Worm (Caenorhabditis elegans): Measurements from ENCODE around the gene col-149.

Gene col-149

ce11 chrV:10247673-10248239, 44.9 kb downstream of the col-149 start:
- TF ChIP-seq nhr-42 (GFP tag; IDR thresholded peaks at IDR 0.05) = no peak
- TF ChIP-seq hlh-30 (tag; optimal IDR thresholded peaks at IDR 0.05; ENCODE audit: insufficient read depth) = peak; percentile 51
- no peak for TF ChIP-seq cey-2 (tag; optimal IDR thresholded peaks at IDR 0.05; ENCODE audit: borderline replicate concordance, insufficient read depth)
- no peak for TF ChIP-seq php-3 (GFP tag; IDR thresholded peaks at IDR 0.05)
- no peak for TF ChIP-seq Y75B8A.6 (GFP tag; IDR thresholded peaks at IDR 0.05)
- TF ChIP-seq nhr-111 (GFP tag; optimal IDR thresholded peaks at IDR 0.05) = no peak
- TF ChIP-seq T20F7.1 (GFP tag; optimal IDR thresholded peaks at IDR 0.05) = no peak
- no peak for TF ChIP-seq mep-1 (tag; optimal IDR thresholded peaks at IDR 0.05)
- peak; percentile 6 for TF ChIP-seq dve-1 (tag; optimal IDR thresholded peaks at IDR 0.05; ENCODE audit: insufficient read depth)
- TF ChIP-seq lin-15B (tag; optimal IDR thresholded peaks at IDR 0.05) = no peak
- no peak for TF ChIP-seq aly-2 (tag; optimal IDR thresholded peaks at IDR 0.05)
- TF ChIP-seq lsy-2 (tag; optimal IDR thresholded peaks at IDR 0.05) = peak in 1 of 2 experiments; percentile 25
- TF ChIP-seq T26A8.4 (GFP tag; IDR thresholded peaks at IDR 0.05) = no peak
- TF ChIP-seq daf-19 (GFP tag; conservative IDR thresholded peaks at IDR 0.05) = no peak
- TF ChIP-seq unc-62 (GFP tag; optimal IDR thresholded peaks at IDR 0.05 in 1 of 2) = peak in 1 of 2 experiments; percentile 81
- no peak for TF ChIP-seq unc-62 (tag; optimal IDR thresholded peaks at IDR 0.05)
- peak; percentile 56 for TF ChIP-seq aha-1 (tag)
- no peak for TF ChIP-seq F10B5.3 (tag; optimal IDR thresholded peaks at IDR 0.05)
- no peak for TF ChIP-seq Y48G9A.11 (GFP tag; IDR thresholded peaks at IDR 0.05)
- no peak for TF ChIP-seq hif-1 (tag; optimal IDR thresholded peaks at IDR 0.05)
- no peak for TF ChIP-seq arid-1 (GFP tag; conservative IDR thresholded peaks at IDR 0.05)
- TF ChIP-seq ama-1 (optimal IDR thresholded peaks at IDR 0.05) = peak; percentile 23
- no peak for TF ChIP-seq ceh-28 (tag; optimal IDR thresholded peaks at IDR 0.05)
- TF ChIP-seq dpl-1 (GFP tag; optimal IDR thresholded peaks at IDR 0.05) = no peak
- TF ChIP-seq Y5F2A.4 (GFP tag; optimal IDR thresholded peaks at IDR 0.05) = no peak
- TF ChIP-seq pqm-1 (tag; optimal IDR thresholded peaks at IDR 0.05) = no peak
- TF ChIP-seq F44E2.7 (GFP tag; IDR thresholded peaks at IDR 0.05) = no peak
- TF ChIP-seq R02D3.7 (tag; optimal IDR thresholded peaks at IDR 0.05) = no peak
- no peak for TF ChIP-seq lin-38 (GFP tag; IDR thresholded peaks at IDR 0.05)
- no peak for TF ChIP-seq duxl-1 (tag; optimal IDR thresholded peaks at IDR 0.05; ENCODE audit: poor library complexity)
- TF ChIP-seq nhr-28 (tag; optimal IDR thresholded peaks at IDR 0.05) = peak; percentile 13
- TF ChIP-seq ceh-44 (GFP tag; IDR thresholded peaks at IDR 0.05) = no peak
- no peak for TF ChIP-seq nhr-41 (GFP tag; IDR thresholded peaks at IDR 0.05)
- TF ChIP-seq ZK337.2 (GFP tag; IDR thresholded peaks at IDR 0.05) = no peak
- TF ChIP-seq hlh-11 (tag; optimal IDR thresholded peaks at IDR 0.05) = no peak

DNA sequence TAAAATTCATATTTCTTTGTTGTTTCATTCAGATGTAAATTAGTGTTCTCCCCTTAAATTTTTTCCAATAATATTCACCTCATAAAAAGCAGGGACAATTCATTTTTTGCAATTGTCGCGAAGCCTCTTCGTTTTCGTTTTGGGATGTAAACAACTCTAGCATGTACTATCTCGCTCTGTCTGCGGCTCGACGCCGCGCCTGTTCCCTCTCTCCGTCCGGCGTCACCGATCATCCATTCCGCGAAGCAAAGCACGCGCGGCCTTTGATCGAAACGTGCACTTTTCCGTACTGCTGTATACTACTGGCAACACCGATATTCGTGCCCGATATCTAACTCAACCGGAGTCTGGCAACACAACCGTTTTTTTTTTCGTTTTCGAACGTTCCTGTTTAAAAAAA, 45.7 kb downstream of the col-149 start:
- TF ChIP-seq mes-2 (tag; optimal IDR thresholded peaks at IDR 0.05; ENCODE audit: poor library complexity, severe bottlenecking) = peak; percentile 39
- peak in 1 of 2 experiments; percentile 32 for TF ChIP-seq daf-16 (GFP tag; optimal IDR thresholded peaks at IDR 0.05)
- peak; percentile 84 for TF ChIP-seq daf-16 (tag; optimal IDR thresholded peaks at IDR 0.05)
- TF ChIP-seq ztf-7 (tag; optimal IDR thresholded peaks at IDR 0.05) = no peak
- peak; percentile 14 to 81 for TF ChIP-seq mdl-1 (tag; optimal IDR thresholded peaks at IDR 0.05)
- TF ChIP-seq hlh-30 (tag; optimal IDR thresholded peaks at IDR 0.05; ENCODE audit: insufficient read depth) = peak; percentile 78
- TF ChIP-seq set-16 (GFP tag; IDR thresholded peaks at IDR 0.05) = peak; percentile 52
- TF ChIP-seq snpc-1.2 (GFP tag; IDR thresholded peaks at IDR 0.05) = no peak
- TF ChIP-seq dve-1 (tag; optimal IDR thresholded peaks at IDR 0.05; ENCODE audit: insufficient read depth) = peak; percentile 15
- TF ChIP-seq unc-62 (GFP tag; optimal IDR thresholded peaks at IDR 0.05 in 1 of 2) = no peak
- no peak for TF ChIP-seq unc-62 (tag; optimal IDR thresholded peaks at IDR 0.05)
- no peak for TF ChIP-seq daf-19 (GFP tag; conservative IDR thresholded peaks at IDR 0.05)
- no peak for TF ChIP-seq arid-1 (GFP tag; conservative IDR thresholded peaks at IDR 0.05)
- TF ChIP-seq dmd-6 (GFP tag; IDR thresholded peaks at IDR 0.05) = peak; percentile 31
- TF ChIP-seq mdt-29 (GFP tag; IDR thresholded peaks at IDR 0.05) = no peak
- no peak for TF ChIP-seq saeg-2 (GFP tag; IDR thresholded peaks at IDR 0.05)
- peak; percentile 21 for TF ChIP-seq rbr-2 (tag; optimal IDR thresholded peaks at IDR 0.05)
- no peak for TF ChIP-seq nhr-11 (tag; optimal IDR thresholded peaks at IDR 0.05)
- TF ChIP-seq egl-43 (GFP tag; IDR thresholded peaks at IDR 0.05) = no peak
- peak; percentile 33; the same call in 1 of the 2 replicates for TF ChIP-seq T26A8.4 (GFP tag; IDR thresholded peaks at IDR 0.05)
- no peak for TF ChIP-seq daf-8 (GFP tag; IDR thresholded peaks at IDR 0.05)
- no peak for TF ChIP-seq nhr-10 (tag; optimal IDR thresholded peaks at IDR 0.05)
- TF ChIP-seq hif-1 (tag; optimal IDR thresholded peaks at IDR 0.05) = peak in 1 of 2 experiments; percentile 68
- no peak for TF ChIP-seq nhr-237 (tag; optimal IDR thresholded peaks at IDR 0.05)
